Worm (Caenorhabditis elegans) whole organism, L1 larva: ENCODE data around the gene oac-20.

ENCODE experiments used
- mdl-1 ChIP-seq, 2 experiments: fragments of 150-350 bp; optimal IDR thresholded peaks; 2 replicates each; lab custom pipeline; 2014 to 2017; ENCODE audit warnings: missing biosample characterization in 2 of 2, missing genetic modification characterization in 2 of 2, inconsistent platforms in 1 of 2
- pax-3 ChIP-seq: fragments of 200-800 bp; sonication (Bioruptor generic); optimal IDR thresholded peaks from 2 replicates; lab custom pipeline; 2018; ENCODE audit warnings: mild to moderate bottlenecking, missing genetic modification characterization, moderate library complexity, missing compliant biosample characterization
- xbp-1 ChIP-seq: sonication (generic microtip); optimal IDR thresholded peaks from 2 replicates; lab custom pipeline; 2016; ENCODE audit warnings: missing genetic modification characterization, missing compliant biosample characterization

- no peak for TF ChIP-seq mdl-1 (tag; optimal IDR thresholded peaks at IDR 0.05; lab: Kevin White, UChicago)
- TF ChIP-seq pax-3 (tag; lab: Kevin White, UChicago): no peak
- no peak for TF ChIP-seq xbp-1
Measured at ce11 chrV:16016977-16017376, 38.5 kb downstream of the oac-20 start.
